Worm (Caenorhabditis elegans) whole organism, young adult: Measurements from ENCODE around the gene F47C12.6.

Experiments
- B0019.2 ChIP-seq: fragments of 200-800 bp; sonication (Bioruptor generic); conservative IDR thresholded peaks from 2 replicates; pipeline ENCODE4 v1.3.6; 2022; ENCODE audit warnings: missing genetic modification reagents, missing genetic modification characterization, missing compliant biosample characterization
- B0336.3 ChIP-seq: fragments of 200-800 bp; sonication (Bioruptor generic); IDR thresholded peaks from 2 replicates; pipeline ENCODE4 v1.3.6; 2022; ENCODE audit warnings: missing genetic modification characterization, missing compliant biosample characterization
- C06A6.2 ChIP-seq: fragments of 200-800 bp; sonication (Bioruptor generic); conservative IDR thresholded peaks from 2 replicates; pipeline ENCODE4 v1.3.6; 2022; ENCODE audit warnings: missing genetic modification characterization, missing compliant biosample characterization
- F22D6.2 ChIP-seq: sonication (generic microtip); optimal IDR thresholded peaks from 2 replicates; lab custom pipeline; 2016; ENCODE audit warnings: mild to moderate bottlenecking, missing genetic modification characterization, missing compliant biosample characterization
- F37B4.10 ChIP-seq: fragments of 200-800 bp; sonication (Bioruptor generic); IDR thresholded peaks from 2 replicates; pipeline ENCODE4 v1.3.6; 2022; ENCODE audit warnings: missing genetic modification characterization, missing compliant biosample characterization
- F49E8.2 ChIP-seq: sonication (generic microtip); optimal IDR thresholded peaks from 3 replicates; lab custom pipeline; 2017; ENCODE audit warnings: missing genetic modification characterization, mild to moderate bottlenecking, missing compliant biosample characterization, antibody characterized with exemption, moderate library complexity; ENCODE audit not compliant: insufficient read depth
- F57A8.1 ChIP-seq: fragments of 200-800 bp; sonication (Bioruptor generic); optimal IDR thresholded peaks from 2 replicates; lab custom pipeline; 2018; ENCODE audit warnings: mild to moderate bottlenecking, missing genetic modification characterization, moderate library complexity, missing compliant biosample characterization
- F57C9.4 ChIP-seq: sonication (generic microtip); optimal IDR thresholded peaks from 2 replicates; lab custom pipeline; 2017; ENCODE audit warnings: mild to moderate bottlenecking, missing genetic modification characterization, missing compliant biosample characterization
- K11D2.4 ChIP-seq: fragments of 200-800 bp; sonication (Bioruptor generic); IDR thresholded peaks from 2 replicates; pipeline ENCODE4 v1.3.6; 2022; ENCODE audit warnings: missing genetic modification reagents, missing genetic modification characterization, missing compliant biosample characterization
- K12H6.12 ChIP-seq: fragments of 200-800 bp; sonication (Bioruptor generic); optimal IDR thresholded peaks from 2 replicates; lab custom pipeline; 2018; ENCODE audit warnings: mild to moderate bottlenecking, missing genetic modification characterization, missing compliant biosample characterization
- atf-7 ChIP-seq: sonication (generic microtip); optimal IDR thresholded peaks from 2 replicates; lab custom pipeline; 2017; ENCODE audit warnings: mild to moderate bottlenecking, missing genetic modification characterization, missing compliant biosample characterization
- attf-5 ChIP-seq: fragments of 200-800 bp; sonication (Bioruptor generic); optimal IDR thresholded peaks from 2 replicates; lab custom pipeline; 2018; ENCODE audit warnings: mild to moderate bottlenecking, missing genetic modification characterization, missing compliant biosample characterization
- bed-1 ChIP-seq: fragments of 200-800 bp; sonication (Bioruptor generic); IDR thresholded peaks from 2 replicates; pipeline ENCODE4 v1.3.6; 2022; ENCODE audit warnings: missing genetic modification reagents, missing genetic modification characterization, missing compliant biosample characterization
- cebp-1 ChIP-seq, 2 experiments: fragments of 200-800 bp in 1 of 2; sonication (Bioruptor generic) in 1 of 2; sonication (generic microtip) in 1 of 2; IDR thresholded peaks in 1 of 2; optimal IDR thresholded peaks in 1 of 2; 2 replicates each; pipeline versions ENCODE4 v1.3.6 to Lab custom; 2017 to 2022; ENCODE audit warnings: missing compliant biosample characterization in 2 of 2, missing genetic modification characterization in 2 of 2, mild to moderate bottlenecking in 1 of 2, missing genetic modification reagents in 1 of 2, moderate library complexity in 1 of 2
- ceh-27 ChIP-seq: fragments of 200-800 bp; sonication (Bioruptor generic); optimal IDR thresholded peaks from 2 replicates; lab custom pipeline; 2018; ENCODE audit warnings: mild to moderate bottlenecking, missing genetic modification characterization, moderate library complexity, missing compliant biosample characterization
- ceh-40 ChIP-seq: fragments of 200-800 bp; sonication (Bioruptor generic); IDR thresholded peaks from 2 replicates; pipeline ENCODE4 v1.3.6; 2022; ENCODE audit warnings: missing genetic modification characterization, missing compliant biosample characterization
- ceh-58 ChIP-seq: fragments of 200-800 bp; sonication (Bioruptor generic); IDR thresholded peaks from 2 replicates; pipeline ENCODE4 v1.3.6; 2022; ENCODE audit warnings: missing genetic modification characterization, missing compliant biosample characterization
- chd-7 ChIP-seq: sonication (generic microtip); optimal IDR thresholded peaks from 2 replicates; lab custom pipeline; 2016; ENCODE audit warnings: mild to moderate bottlenecking, missing genetic modification characterization, moderate library complexity, missing compliant biosample characterization
- die-1 ChIP-seq: sonication (generic microtip); optimal IDR thresholded peaks from 2 replicates; lab custom pipeline; 2016; ENCODE audit warnings: missing genotype, mild to moderate bottlenecking, missing genetic modification characterization, missing compliant biosample characterization
- dox-1 ChIP-seq: fragments of 200-800 bp; sonication (Bioruptor generic); IDR thresholded peaks from 2 replicates; pipeline ENCODE4 v1.3.6; 2022; ENCODE audit warnings: missing genetic modification reagents, missing genetic modification characterization, missing compliant biosample characterization
- dpl-1 ChIP-seq: fragments of 150-350 bp; optimal IDR thresholded peaks from 2 replicates; lab custom pipeline; 2014; ENCODE audit warnings: missing biosample characterization, missing genetic modification reagents, missing genetic modification characterization
- efl-1 ChIP-seq: fragments of 150-350 bp; optimal IDR thresholded peaks from 2 replicates; lab custom pipeline; 2014; ENCODE audit warnings: missing biosample characterization, missing genetic modification reagents, missing genetic modification characterization
- egl-44 ChIP-seq: fragments of 200-800 bp; sonication (Bioruptor generic); IDR thresholded peaks from 2 replicates; pipeline ENCODE4 v1.3.6; 2022; ENCODE audit warnings: missing genetic modification reagents, missing genetic modification characterization, missing compliant biosample characterization
- egrh-3 ChIP-seq: fragments of 200-800 bp; sonication (Bioruptor generic); IDR thresholded peaks from 2 replicates; pipeline ENCODE4 v1.3.6; 2022; ENCODE audit warnings: missing genetic modification reagents, missing genetic modification characterization, missing compliant biosample characterization
- ets-4 ChIP-seq: fragments of 200-800 bp; sonication (Bioruptor generic); optimal IDR thresholded peaks from 2 replicates; lab custom pipeline; 2018; ENCODE audit warnings: mild to moderate bottlenecking, missing genetic modification characterization, missing compliant biosample characterization
- hlh-26 ChIP-seq: fragments of 200-800 bp; sonication (Bioruptor generic); conservative IDR thresholded peaks from 2 replicates; pipeline ENCODE4 v1.3.6; 2022; ENCODE audit warnings: missing genetic modification reagents, missing genetic modification characterization, missing compliant biosample characterization
- lin-26 ChIP-seq: fragments of 200-800 bp; sonication (Bioruptor generic); IDR thresholded peaks from 2 replicates; pipeline ENCODE4 v1.3.6; 2022; ENCODE audit warnings: missing genetic modification reagents, missing genetic modification characterization, missing compliant biosample characterization
- lin-40 ChIP-seq: sonication (generic microtip); optimal IDR thresholded peaks from 2 replicates; lab custom pipeline; 2016; ENCODE audit warnings: missing genetic modification characterization, mild to moderate bottlenecking, missing compliant biosample characterization, missing genotype, missing genetic modification reagents
- lin-54 ChIP-seq: fragments of 200-800 bp; sonication (Bioruptor generic); optimal IDR thresholded peaks from 2 replicates; lab custom pipeline; 2018; ENCODE audit warnings: mild to moderate bottlenecking, missing genetic modification characterization, missing compliant biosample characterization
- mcd-1 ChIP-seq: fragments of 200-800 bp; sonication (Bioruptor generic); IDR thresholded peaks from 2 replicates; pipeline ENCODE4 v1.3.6; 2022; ENCODE audit warnings: missing genetic modification reagents, missing genetic modification characterization, missing compliant biosample characterization
- nfyb-1 ChIP-seq: fragments of 200-800 bp; sonication (Bioruptor generic); IDR thresholded peaks from 2 replicates; pipeline ENCODE4 v1.3.6; 2022; ENCODE audit warnings: missing genetic modification reagents, missing genetic modification characterization, missing compliant biosample characterization
- nhr-80 ChIP-seq: sonication (generic microtip); optimal IDR thresholded peaks from 2 replicates; lab custom pipeline; 2016; ENCODE audit warnings: missing genetic modification characterization, missing compliant biosample characterization
- nhr-90 ChIP-seq: sonication (generic microtip); optimal IDR thresholded peaks from 2 replicates; lab custom pipeline; 2016; ENCODE audit warnings: missing genotype, mild to moderate bottlenecking, missing genetic modification characterization, missing compliant biosample characterization
- pbrm-1 ChIP-seq: fragments of 200-800 bp; sonication (Bioruptor generic); IDR thresholded peaks from 2 replicates; pipeline ENCODE4 v1.3.6; 2022; ENCODE audit warnings: missing genetic modification reagents, missing genetic modification characterization, missing compliant biosample characterization
- snpc-3.4 ChIP-seq: sonication (generic microtip); optimal IDR thresholded peaks from 2 replicates; lab custom pipeline; 2017; ENCODE audit warnings: missing genetic modification characterization, mild to moderate bottlenecking, missing compliant biosample characterization, antibody characterized with exemption, moderate library complexity, missing genotype, missing genetic modification reagents
- snpc-4 ChIP-seq, 5 experiments: fragments of 150-350 bp in 1 of 5; sonication (generic microtip) in 4 of 5; optimal IDR thresholded peaks; 2 replicates each; lab custom pipeline; 2014 to 2018; ENCODE audit warnings: missing genetic modification characterization in 5 of 5, missing biosample characterization in 3 of 5, antibody characterized with exemption in 2 of 5, mild to moderate bottlenecking in 2 of 5, missing compliant biosample characterization in 2 of 5, missing genotype in 2 of 5, moderate library complexity in 2 of 5, missing genetic modification reagents in 1 of 5
- sptf-2 ChIP-seq: fragments of 200-800 bp; sonication (Bioruptor generic); optimal IDR thresholded peaks from 2 replicates; lab custom pipeline; 2018; ENCODE audit warnings: mild to moderate bottlenecking, missing genetic modification characterization, missing compliant biosample characterization
- tbp1 ChIP-seq: fragments of 200-800 bp; sonication (Bioruptor generic); optimal IDR thresholded peaks from 2 replicates; lab custom pipeline; 2018; ENCODE audit warnings: mild to moderate bottlenecking, missing genetic modification characterization, missing compliant biosample characterization
- zfh-2 ChIP-seq: fragments of 200-800 bp; sonication (Bioruptor generic); conservative IDR thresholded peaks from 2 replicates; pipeline ENCODE4 v1.3.6; 2022; ENCODE audit warnings: missing genetic modification reagents, missing genetic modification characterization, missing compliant biosample characterization
- ztf-22 ChIP-seq: fragments of 200-800 bp; sonication (Bioruptor generic); optimal IDR thresholded peaks from 2 replicates; lab custom pipeline; 2018; ENCODE audit warnings: mild to moderate bottlenecking, missing genetic modification characterization, moderate library complexity, missing compliant biosample characterization
- ztf-3 ChIP-seq: fragments of 200-800 bp; sonication (Bioruptor generic); optimal IDR thresholded peaks from 2 replicates; lab custom pipeline; 2018; ENCODE audit warnings: mild to moderate bottlenecking, missing genetic modification characterization, missing compliant biosample characterization
- ztf-6 ChIP-seq: fragments of 200-800 bp; sonication (Bioruptor generic); IDR thresholded peaks from 2 replicates; pipeline ENCODE4 v1.3.6; 2022; ENCODE audit warnings: missing genetic modification reagents, missing genetic modification characterization, missing compliant biosample characterization

Gene F47C12.6

ce11 chrIV:4028177-4028576, 35.0 kb upstream of the F47C12.6 start (continued):
- no peak for TF ChIP-seq die-1
- TF ChIP-seq ceh-58 = no peak

- TF ChIP-seq nhr-80 (tag; lab: Kevin White, UChicago) = peak; percentile 21
- peak; percentile 34 for TF ChIP-seq ets-4
- peak; percentile 15 for TF ChIP-seq atf-7 (tag; lab: Kevin White, UChicago)
- TF ChIP-seq F49E8.2 (tag; lab: Kevin White, UChicago) = no peak
Measured at ce11 chrIV:4027106-4027888, 34.1 kb upstream of the F47C12.6 start.

ce11 chrIV:4025923-4026322, 32.7 kb upstream of the F47C12.6 start:
- TF ChIP-seq dpl-1 (GFP tag; lab: Kevin White, UChicago) = no peak
- TF ChIP-seq efl-1 = no peak
- TF ChIP-seq egl-44 = 0 out of 2 replicates have a peak, but pooled peaks have one; percentile 29
- TF ChIP-seq C06A6.2 = 0 out of 2 replicates have a peak, but pooled peaks have one; percentile 37
- TF ChIP-seq attf-5 = peak; percentile 50
- TF ChIP-seq ceh-40 (GFP tag; lab: Robert Waterston, UW) = no peak
- TF ChIP-seq snpc-3.4 (tag; lab: Kevin White, UChicago) = no peak
- TF ChIP-seq hlh-26 = no peak
- TF ChIP-seq ceh-27 (GFP tag; lab: Kevin White, UChicago) = peak; percentile 77
- no peak for TF ChIP-seq bed-1 (GFP tag; lab: Robert Waterston, UW)
- peak; percentile 81 for TF ChIP-seq K12H6.12 (tag; lab: Kevin White, UChicago)
- peak; percentile 31 for TF ChIP-seq ztf-3
- no peak for TF ChIP-seq pbrm-1 (GFP tag; lab: Robert Waterston, UW)
- TF ChIP-seq F57C9.4 = no peak
- TF ChIP-seq egrh-3 (GFP tag; lab: Robert Waterston, UW) = peak; percentile 77
- no peak for TF ChIP-seq F22D6.2 (tag; lab: Kevin White, UChicago)
- TF ChIP-seq K11D2.4 (GFP tag; lab: Robert Waterston, UW) = peak; percentile 32; the same call in 1 of the 2 replicates
- 0 out of 2 replicates have a peak, but pooled peaks have one; percentile 9 for TF ChIP-seq F37B4.10 (GFP tag; lab: Robert Waterston, UW)
- no peak for TF ChIP-seq snpc-4 (GFP tag; optimal IDR thresholded peaks at IDR 0.05; lab: Kevin White, UChicago)
- TF ChIP-seq snpc-4 (tag; optimal IDR thresholded peaks at IDR 0.05; lab: Kevin White, UChicago) = peak in 1 of 4 experiments; percentile 10
- TF ChIP-seq nfyb-1 = 0 out of 2 replicates have a peak, but pooled peaks have one; percentile 57
- TF ChIP-seq B0019.2 (GFP tag; lab: Robert Waterston, UW) = no peak
- peak; percentile 46 for TF ChIP-seq lin-40
- peak; percentile 12 for TF ChIP-seq lin-54
- TF ChIP-seq mcd-1 (GFP tag; lab: Robert Waterston, UW) = peak; percentile 53; the same call in 1 of the 2 replicates
- no peak for TF ChIP-seq ztf-6 (GFP tag; lab: Robert Waterston, UW)
- TF ChIP-seq zfh-2 (GFP tag; lab: Robert Waterston, UW) = peak; percentile 94
- TF ChIP-seq chd-7 (tag; lab: Kevin White, UChicago) = peak; percentile 75
- 0 out of 2 replicates have a peak, but pooled peaks have one; percentile 34 for TF ChIP-seq dox-1 (GFP tag; lab: Robert Waterston, UW)
- 0 out of 2 replicates have a peak, but pooled peaks have one; percentile 32 for TF ChIP-seq B0336.3
- TF ChIP-seq tbp1 (GFP tag; lab: Kevin White, UChicago) = peak; percentile 12
- TF ChIP-seq lin-26 (GFP tag; lab: Robert Waterston, UW) = 0 out of 2 replicates have a peak, but pooled peaks have one; percentile 25
- TF ChIP-seq sptf-2 (GFP tag; lab: Kevin White, UChicago) = no peak
- no peak for TF ChIP-seq cebp-1 (GFP tag; IDR thresholded peaks at IDR 0.05; lab: Robert Waterston, UW)
- TF ChIP-seq cebp-1 (tag; optimal IDR thresholded peaks at IDR 0.05; lab: Kevin White, UChicago) = peak; percentile 68
- no peak for TF ChIP-seq F57A8.1
- peak; percentile 39 for TF ChIP-seq ztf-22 (GFP tag; lab: Kevin White, UChicago)
- TF ChIP-seq nhr-90 (tag; lab: Kevin White, UChicago) = no peak
